Fruit fly (Drosophila melanogaster) whole organism, prepupa: ENCODE results near the gene CG31013.

Source experiments
- Blimp-1 ChIP-seq: fragments of 200-800 bp; sonication (Bioruptor generic); optimal IDR thresholded peaks from 3 replicates; lab custom pipeline; 2017; ENCODE audit warnings: missing biosample characterization, missing genetic modification characterization, mild to moderate bottlenecking, moderate library complexity, missing genetic modification reagents
- CG11762 ChIP-seq: fragments of 200-800 bp; sonication (Bioruptor generic); optimal IDR thresholded peaks from 3 replicates; lab custom pipeline; 2016; ENCODE audit warnings: missing biosample characterization, missing genetic modification characterization; ENCODE audit not compliant: insufficient read depth
- CG11902 ChIP-seq: fragments of 200-800 bp; sonication (Bioruptor generic); optimal IDR thresholded peaks from 3 replicates; lab custom pipeline; 2016; ENCODE audit warnings: missing biosample characterization, missing genetic modification characterization
- CG1621 ChIP-seq: fragments of 200-800 bp; sonication (Bioruptor generic); optimal IDR thresholded peaks from 3 replicates; lab custom pipeline; 2018; ENCODE audit warnings: missing biosample characterization, mild to moderate bottlenecking, missing genetic modification characterization
- CG31627 ChIP-seq: fragments of 200-800 bp; sonication (Bioruptor generic); optimal IDR thresholded peaks from 3 replicates; lab custom pipeline; 2016; ENCODE audit warnings: missing biosample characterization, missing genetic modification characterization
- CG32006 ChIP-seq: fragments of 200-800 bp; sonication (Bioruptor generic); optimal IDR thresholded peaks from 3 replicates; lab custom pipeline; 2017; ENCODE audit warnings: missing biosample characterization, mild to moderate bottlenecking, missing genetic modification characterization
- CG3919 ChIP-seq: fragments of 200-800 bp; sonication (Bioruptor generic); optimal IDR thresholded peaks from 3 replicates; lab custom pipeline; 2016; ENCODE audit warnings: missing biosample characterization, missing genetic modification characterization
- CG6163 ChIP-seq: fragments of 200-800 bp; sonication (Bioruptor generic); IDR thresholded peaks from 3 replicates; pipeline ENCODE4 v1.3.6; 2022; ENCODE audit warnings: missing biosample characterization, missing genetic modification characterization
- CG6276 ChIP-seq: fragments of 200-800 bp; sonication (Bioruptor generic); optimal IDR thresholded peaks from 2 replicates; lab custom pipeline; 2017; ENCODE audit warnings: missing biosample characterization, mild to moderate bottlenecking, missing genetic modification characterization
- CG6808 ChIP-seq: fragments of 200-800 bp; sonication (Bioruptor generic); optimal IDR thresholded peaks from 3 replicates; lab custom pipeline; 2017; ENCODE audit warnings: missing biosample characterization, missing genetic modification characterization, mild to moderate bottlenecking, moderate library complexity, missing genetic modification reagents
- CG8319 ChIP-seq: fragments of 200-800 bp; sonication (Bioruptor generic); optimal IDR thresholded peaks from 3 replicates; lab custom pipeline; 2016; ENCODE audit warnings: missing biosample characterization, missing genetic modification characterization
- CG8632 ChIP-seq: fragments of 200-800 bp; sonication (Bioruptor generic); optimal IDR thresholded peaks from 3 replicates; lab custom pipeline; 2016; ENCODE audit warnings: missing biosample characterization, missing genetic modification characterization
- Eip75B ChIP-seq: fragments of 200-800 bp; sonication (Bioruptor generic); optimal IDR thresholded peaks from 3 replicates; lab custom pipeline; 2016; ENCODE audit warnings: missing biosample characterization, missing genetic modification characterization
- Eip78C ChIP-seq: fragments of 200-800 bp; sonication (Bioruptor generic); peaks from one replicate; lab custom pipeline; 2016; ENCODE audit warnings: missing biosample characterization, missing genetic modification characterization
- Eip93F ChIP-seq: fragments of 200-800 bp; sonication (Bioruptor generic); optimal IDR thresholded peaks from 2 replicates; lab custom pipeline; 2016; ENCODE audit warnings: missing biosample characterization, mild to moderate bottlenecking, missing genetic modification characterization
- Ets21C ChIP-seq: fragments of 200-800 bp; sonication (Bioruptor generic); optimal IDR thresholded peaks from 3 replicates; lab custom pipeline; 2016; ENCODE audit warnings: missing biosample characterization, missing genetic modification characterization
- Ets96B ChIP-seq: fragments of 200-800 bp; optimal IDR thresholded peaks from 2 replicates; lab custom pipeline; 2019; ENCODE audit warnings: missing biosample characterization, mild to moderate bottlenecking, missing genetic modification characterization, moderate library complexity
- Hr38 ChIP-seq: sonication (Bioruptor generic); optimal IDR thresholded peaks from 2 replicates; lab custom pipeline; 2016; ENCODE audit warnings: missing biosample characterization, missing genetic modification characterization
- Hr39 ChIP-seq: fragments of 200-800 bp; sonication (Bioruptor generic); optimal IDR thresholded peaks from 2 replicates; lab custom pipeline; 2016; ENCODE audit warnings: missing biosample characterization, missing genetic modification characterization
- Met ChIP-seq: fragments of 200-800 bp; sonication (Bioruptor generic); optimal IDR thresholded peaks from 3 replicates; lab custom pipeline; 2016; ENCODE audit warnings: missing biosample characterization, missing genetic modification characterization
- OdsH ChIP-seq: fragments of 200-800 bp; sonication (Bioruptor generic); optimal IDR thresholded peaks from 3 replicates; lab custom pipeline; 2016; ENCODE audit warnings: missing biosample characterization, missing genetic modification characterization
- Sox102F ChIP-seq: fragments of 200-800 bp; sonication (Bioruptor generic); optimal IDR thresholded peaks from 2 replicates; lab custom pipeline; 2016; ENCODE audit warnings: missing biosample characterization, mild to moderate bottlenecking, missing genetic modification characterization
- Sox14 ChIP-seq: fragments of 200-800 bp; sonication (Bioruptor generic); optimal IDR thresholded peaks from 3 replicates; lab custom pipeline; 2016; ENCODE audit warnings: missing biosample characterization, missing genetic modification characterization
- achi ChIP-seq: fragments of 200-800 bp; sonication (Bioruptor generic); optimal IDR thresholded peaks from 3 replicates; lab custom pipeline; 2016; ENCODE audit warnings: missing biosample characterization, missing genetic modification characterization
- acj6 ChIP-seq: fragments of 200-800 bp; sonication (Bioruptor generic); optimal IDR thresholded peaks from 3 replicates; lab custom pipeline; 2016; ENCODE audit warnings: missing biosample characterization, missing genetic modification characterization
- fd85E ChIP-seq: fragments of 200-800 bp; sonication (Bioruptor generic); optimal IDR thresholded peaks from 3 replicates; lab custom pipeline; 2016; ENCODE audit warnings: missing biosample characterization, missing genetic modification characterization
- net ChIP-seq: fragments of 200-800 bp; sonication (Bioruptor generic); optimal IDR thresholded peaks from 3 replicates; lab custom pipeline; 2016; ENCODE audit warnings: missing biosample characterization, missing genetic modification characterization
- pdm3 ChIP-seq: fragments of 200-800 bp; sonication (Bioruptor generic); optimal IDR thresholded peaks from 3 replicates; lab custom pipeline; 2016; ENCODE audit warnings: missing biosample characterization, missing genetic modification characterization
- spab ChIP-seq: fragments of 200-800 bp; sonication (Bioruptor generic); optimal IDR thresholded peaks from 2 replicates; lab custom pipeline; 2017; ENCODE audit warnings: missing biosample characterization, mild to moderate bottlenecking, missing genetic modification characterization, missing genetic modification reagents
- vri ChIP-seq: fragments of 200-800 bp; sonication (Bioruptor generic); optimal IDR thresholded peaks from 3 replicates; lab custom pipeline; 2016; ENCODE audit warnings: missing biosample characterization, mild to moderate bottlenecking, missing genetic modification characterization

CG31013 gene

dm6 chr3R:30600154-30601009 lies 45.3 kb downstream of the CG31013 start (continued):
- TF ChIP-seq CG8632 (GFP tag; lab: Kevin White, UChicago), result peak; percentile 92
- peak; percentile 90 for TF ChIP-seq achi (GFP tag; lab: Kevin White, UChicago)
- TF ChIP-seq spab (GFP tag; lab: Kevin White, UChicago), result peak; percentile 65
- peak; percentile 93 for TF ChIP-seq pdm3 (GFP tag; lab: Kevin White, UChicago)
- peak; percentile 92 for TF ChIP-seq acj6 (GFP tag; lab: Kevin White, UChicago)
- peak; percentile 95 for TF ChIP-seq Eip75B (GFP tag; lab: Kevin White, UChicago)
- peak; percentile 98 for TF ChIP-seq vri
- peak; percentile 93 for TF ChIP-seq CG3919
- TF ChIP-seq OdsH (GFP tag; lab: Kevin White, UChicago), result peak; percentile 91
- no peak for TF ChIP-seq Hr38
- peak; percentile 63 for TF ChIP-seq CG6808 (GFP tag; lab: Kevin White, UChicago)
- TF ChIP-seq Eip78C (GFP tag; lab: Kevin White, UChicago), result peak; percentile 99
- TF ChIP-seq CG6163, result peak; percentile 98
- TF ChIP-seq CG11902, result peak; percentile 83
- peak; percentile 83 for TF ChIP-seq Ets21C (GFP tag; lab: Kevin White, UChicago)
- TF ChIP-seq fd85E (GFP tag; lab: Kevin White, UChicago), result peak; percentile 68
- TF ChIP-seq Met (GFP tag; lab: Kevin White, UChicago), result peak; percentile 93
- TF ChIP-seq Ets96B, result peak; percentile 82
- peak; percentile 90 for TF ChIP-seq CG32006

DNA sequence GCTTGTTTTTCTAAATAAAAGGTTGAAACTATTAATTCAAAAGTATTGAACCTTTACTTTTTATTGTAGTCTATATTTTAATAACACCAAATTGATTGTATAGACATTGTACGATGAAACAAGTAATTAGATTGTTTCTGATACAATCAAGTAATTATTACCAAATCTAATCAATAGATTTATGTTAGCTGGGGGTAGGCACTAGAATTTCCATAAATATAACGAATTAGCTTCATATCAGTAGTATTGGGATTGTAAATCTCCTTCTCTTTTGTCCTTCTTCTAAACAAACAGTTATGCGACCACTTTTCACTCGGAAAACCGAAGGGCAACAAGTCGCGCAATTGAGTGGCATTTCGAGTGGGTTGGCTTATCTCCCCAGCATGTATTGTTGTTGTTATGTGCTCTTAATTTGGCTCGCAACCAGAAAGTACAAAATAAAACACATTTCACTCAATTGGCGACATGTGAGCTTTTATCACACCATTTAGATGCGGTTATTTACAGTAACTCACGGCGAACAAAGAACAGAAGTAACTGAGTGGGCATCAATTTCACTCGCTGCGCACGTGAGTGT lies 46.2 kb downstream of the CG31013 start:
- TF ChIP-seq net (GFP tag; lab: Kevin White, UChicago) (no peak), Ets96B (no peak), Sox14 (GFP tag; lab: Kevin White, UChicago) (no peak), Blimp-1 (GFP tag; lab: Kevin White, UChicago) (no peak), Eip93F (GFP tag; lab: Kevin White, UChicago) (no peak), CG6276 (GFP tag; lab: Kevin White, UChicago) (no peak), CG11762 (GFP tag; lab: Kevin White, UChicago) (no peak), CG8319 (no peak), Met (GFP tag; lab: Kevin White, UChicago) (no peak)

DNA sequence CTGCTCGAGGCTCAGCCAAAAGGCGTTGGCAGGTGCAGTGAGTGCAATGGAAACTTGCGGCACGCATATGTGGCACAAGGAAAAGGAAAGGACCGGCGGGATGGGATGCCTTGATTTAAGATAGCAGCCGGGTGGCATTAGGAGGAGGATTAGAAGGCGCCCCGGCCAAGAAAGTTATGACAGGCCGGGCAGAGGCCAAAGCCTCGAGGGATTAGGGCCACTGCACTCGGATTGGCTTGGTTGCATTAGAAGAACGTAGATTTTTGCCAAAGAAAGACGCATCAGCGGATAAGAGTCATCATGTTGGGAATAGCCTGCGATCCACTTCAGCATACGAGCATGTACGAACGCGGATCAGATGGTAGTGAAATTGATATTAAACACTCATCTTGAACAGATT lies 49.0 kb downstream of the CG31013 start, which contains the start of gene CG31019:
Gene CG31019, plus strand, starts transcription at position 301 of the 400 bp plus-strand sequence.
- no peak for TF ChIP-seq CG11762 (GFP tag; lab: Kevin White, UChicago)
- no peak for TF ChIP-seq Hr38
- no peak for TF ChIP-seq CG31627 (GFP tag; lab: Kevin White, UChicago)
- no peak for TF ChIP-seq Sox102F (GFP tag; lab: Kevin White, UChicago)
- TF ChIP-seq CG1621 (tag; lab: Kevin White, UChicago), result no peak
- TF ChIP-seq Met (GFP tag; lab: Kevin White, UChicago), result no peak
- no peak for TF ChIP-seq Hr39 (GFP tag; lab: Kevin White, UChicago)
- TF ChIP-seq fd85E (GFP tag; lab: Kevin White, UChicago), result no peak
